Fruit fly (Drosophila melanogaster): ENCODE results near the gene Trhn.

Gene Trhn

DNA sequence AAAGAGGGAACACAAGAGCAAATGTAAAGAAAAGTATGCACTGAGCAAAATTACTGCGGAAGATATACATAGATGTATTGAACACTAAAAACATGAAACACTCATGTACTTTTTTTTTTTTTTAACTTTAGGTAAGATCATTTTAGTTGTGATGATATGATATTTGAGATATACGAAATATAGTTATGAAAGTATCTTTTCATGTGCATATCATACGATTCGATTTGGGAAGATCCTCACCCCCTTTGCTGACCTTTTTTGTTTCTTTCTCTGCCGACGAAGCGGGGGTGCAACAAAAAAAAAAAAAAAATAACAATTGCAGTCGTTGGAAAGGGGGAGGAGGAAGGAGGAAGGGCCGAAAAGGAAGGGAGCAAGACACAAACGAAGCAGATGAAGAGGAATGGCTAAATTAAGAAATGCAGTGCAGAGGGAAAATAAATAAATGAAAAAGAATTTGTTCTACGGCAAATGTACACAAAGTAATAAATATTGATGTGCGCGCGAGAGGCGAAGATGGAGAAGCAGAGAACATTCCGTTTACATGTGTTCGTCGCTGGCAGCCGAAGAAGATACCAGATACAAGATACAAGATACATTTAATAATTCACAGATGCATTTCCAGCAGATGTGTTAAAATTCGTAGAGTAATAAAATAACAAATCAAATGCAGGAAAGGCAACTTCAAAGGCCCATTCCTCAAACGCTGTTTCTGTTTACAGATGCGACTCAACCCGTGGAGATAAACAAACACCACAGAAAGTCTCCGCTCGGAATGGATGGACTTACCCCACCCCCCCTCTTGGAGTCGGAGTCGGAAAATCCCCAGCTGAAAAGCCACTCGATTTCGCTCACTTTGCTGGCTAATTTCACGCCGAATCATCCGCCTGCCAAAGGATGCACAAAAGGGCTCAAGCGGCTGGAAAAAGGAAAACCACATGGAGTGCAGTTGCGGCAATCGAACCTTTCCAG is 25.7 kb downstream of the Trhn start (continued):
- peak; percentile 13 for TF ChIP-seq net (GFP tag; optimal IDR thresholded peaks at IDR 0.05)
- peak; percentile 45 for TF ChIP-seq CG10631 (GFP tag; optimal IDR thresholded peaks at IDR 0.05)
- peak; percentile 23 for TF ChIP-seq Sox102F (GFP tag; optimal IDR thresholded peaks at IDR 0.05)
- TF ChIP-seq Blimp-1 (GFP tag; optimal IDR thresholded peaks at IDR 0.05): no peak
- TF ChIP-seq CG34406 (GFP tag; optimal IDR thresholded peaks at IDR 0.05): peak; percentile 23
- no peak for TF ChIP-seq CG11294 (GFP tag; IDR thresholded peaks at IDR 0.05)
- TF ChIP-seq achi (GFP tag; optimal IDR thresholded peaks at IDR 0.05): peak; percentile 45
- peak; percentile 22 for TF ChIP-seq fd59A (GFP tag; optimal IDR thresholded peaks at IDR 0.05)
- TF ChIP-seq topi (GFP tag; optimal IDR thresholded peaks at IDR 0.05): peak; percentile 45
- TF ChIP-seq Hr39 (GFP tag; optimal IDR thresholded peaks at IDR 0.05): peak; percentile 43
- TF ChIP-seq CG6808 (GFP tag; optimal IDR thresholded peaks at IDR 0.05): peak; percentile 15
- peak; percentile 43 for TF ChIP-seq CG31627 (GFP tag; optimal IDR thresholded peaks at IDR 0.05)
- no peak for TF ChIP-seq salr (GFP tag; optimal IDR thresholded peaks at IDR 0.05)
- TF ChIP-seq CG6792 (GFP tag; optimal IDR thresholded peaks at IDR 0.05): peak; percentile 8
- TF ChIP-seq CG10669 (GFP tag; optimal IDR thresholded peaks at IDR 0.05): peak; percentile 43
- peak; percentile 25 for TF ChIP-seq lz (GFP tag; optimal IDR thresholded peaks at IDR 0.05)
- TF ChIP-seq CG6163 (GFP tag; IDR thresholded peaks at IDR 0.05): peak; percentile 67; the same call in 2 of the 3 replicates
- no peak for TF ChIP-seq CG6854 (GFP tag; optimal IDR thresholded peaks at IDR 0.05)
- TF ChIP-seq CG11902 (GFP tag; optimal IDR thresholded peaks at IDR 0.05): peak; percentile 3
- peak; percentile 39 for TF ChIP-seq acj6 (GFP tag; optimal IDR thresholded peaks at IDR 0.05)
- peak; percentile 50 for TF ChIP-seq Ets96B (tag; optimal IDR thresholded peaks at IDR 0.05)
- TF ChIP-seq eg (GFP tag; IDR thresholded peaks at IDR 0.05): 0 out of 3 replicates have a peak, but pooled peaks have one; percentile 13
- no peak for TF ChIP-seq Lpt (GFP tag; optimal IDR thresholded peaks at IDR 0.05)
- peak; percentile 86 for TF ChIP-seq Eip78C (GFP tag)
- no peak for TF ChIP-seq Gug (GFP tag; IDR thresholded peaks at IDR 0.05)
- peak; percentile 15 for TF ChIP-seq CG8632 (GFP tag; optimal IDR thresholded peaks at IDR 0.05)
- TF ChIP-seq Eip93F (GFP tag; optimal IDR thresholded peaks at IDR 0.05): no peak
- TF ChIP-seq Ets21C (GFP tag; optimal IDR thresholded peaks at IDR 0.05): no peak
- TF ChIP-seq dsx (GFP tag; optimal IDR thresholded peaks at IDR 0.05; ENCODE audit: poor library complexity, severe bottlenecking): peak; percentile 75
- peak; percentile 47 for TF ChIP-seq Met (GFP tag; optimal IDR thresholded peaks at IDR 0.05)
- TF ChIP-seq spab (GFP tag; optimal IDR thresholded peaks at IDR 0.05): peak; percentile 27
- peak; percentile 34 for TF ChIP-seq cyc (GFP tag; optimal IDR thresholded peaks at IDR 0.05)
- TF ChIP-seq svp (GFP tag): peak; percentile 60
- no peak for TF ChIP-seq CG15336 (GFP tag; IDR thresholded peaks at IDR 0.05)
- no peak for TF ChIP-seq Hr38 (GFP tag; optimal IDR thresholded peaks at IDR 0.05)
- no peak for TF ChIP-seq fd85E (GFP tag; optimal IDR thresholded peaks at IDR 0.05)

DNA sequence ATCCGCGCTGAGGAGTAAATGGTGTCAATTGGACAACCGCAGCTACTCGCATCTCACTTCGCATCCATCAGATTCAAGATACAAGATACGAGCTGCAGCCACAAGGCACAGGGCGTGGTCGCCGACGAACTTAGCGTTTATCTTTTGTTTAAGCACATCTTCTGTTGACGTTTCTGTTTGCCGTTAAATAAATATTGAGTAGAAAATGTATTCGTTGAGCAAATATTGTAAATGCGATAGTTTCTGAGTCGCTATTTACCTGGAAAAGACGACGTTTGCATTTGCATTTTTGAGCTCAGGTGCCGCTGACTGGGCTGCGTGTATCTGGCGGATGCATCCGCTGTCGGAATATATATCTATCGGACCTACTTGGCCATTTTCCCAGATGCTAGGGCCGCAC is 26.7 kb downstream of the Trhn start:
- TF ChIP-seq CG3032 (tag; optimal IDR thresholded peaks at IDR 0.05) (no peak), lz (GFP tag; optimal IDR thresholded peaks at IDR 0.05) (no peak), CG9139 (GFP tag; optimal IDR thresholded peaks at IDR 0.05) (peak; percentile 14), Hr38 (GFP tag; optimal IDR thresholded peaks at IDR 0.05) (no peak), eg (GFP tag; IDR thresholded peaks at IDR 0.05) (peak; percentile 52; the same call in 2 of the 3 replicates), CG1621 (tag; optimal IDR thresholded peaks at IDR 0.05) (no peak), CG11762 (GFP tag; optimal IDR thresholded peaks at IDR 0.05; ENCODE audit: insufficient read depth) (no peak), CG10631 (GFP tag; optimal IDR thresholded peaks at IDR 0.05) (no peak), CG6808 (GFP tag; optimal IDR thresholded peaks at IDR 0.05) (no peak), CG10669 (GFP tag; optimal IDR thresholded peaks at IDR 0.05) (no peak), Eip78C (GFP tag) (peak; percentile 39), CG6163 (GFP tag; IDR thresholded peaks at IDR 0.05) (peak; percentile 57), Blimp-1 (GFP tag; optimal IDR thresholded peaks at IDR 0.05) (no peak), ss (GFP tag; optimal IDR thresholded peaks at IDR 0.05) (peak in 1 of 2 experiments; percentile 7), fkh (GFP tag; optimal IDR thresholded peaks at IDR 0.05) (peak; percentile 91), CG15336 (GFP tag; IDR thresholded peaks at IDR 0.05) (no peak), vri (GFP tag; optimal IDR thresholded peaks at IDR 0.05) (no peak), Smox (GFP tag; optimal IDR thresholded peaks at IDR 0.05) (no peak), CG4318 (GFP tag; optimal IDR thresholded peaks at IDR 0.05) (no peak), fd85E (GFP tag; optimal IDR thresholded peaks at IDR 0.05) (no peak), CG11902 (GFP tag; optimal IDR thresholded peaks at IDR 0.05) (no peak), Ets96B (tag; optimal IDR thresholded peaks at IDR 0.05) (no peak), dac (GFP tag; optimal IDR thresholded peaks at IDR 0.05) (no peak)
